Worm (Caenorhabditis elegans) whole organism, L4 larva: ENCODE data around the gene pals-20.

Experiments
- D1046.2 ChIP-seq: fragments of 200-800 bp; sonication (Bioruptor generic); IDR thresholded peaks from 2 replicates; pipeline ENCODE4 v1.3.6; 2022; ENCODE audit warnings: missing genetic modification characterization, missing compliant biosample characterization
- R02D3.7 ChIP-seq: fragments of 150-350 bp; sonication (generic microtip); optimal IDR thresholded peaks from 3 replicates; lab custom pipeline; 2014; ENCODE audit warnings: missing biosample characterization, missing genetic modification characterization
- Y105C5A.15 ChIP-seq: fragments of 200-800 bp; sonication (Bioruptor generic); IDR thresholded peaks from 2 replicates; pipeline ENCODE4 v1.3.6; 2022; ENCODE audit warnings: missing genetic modification characterization, missing compliant biosample characterization
- Y48G9A.11 ChIP-seq: fragments of 200-800 bp; sonication (Bioruptor generic); IDR thresholded peaks from 2 replicates; pipeline ENCODE4 v1.3.6; 2022; ENCODE audit warnings: missing genetic modification reagents, missing genetic modification characterization, missing compliant biosample characterization
- Y75B8A.6 ChIP-seq: fragments of 200-800 bp; sonication (Bioruptor generic); IDR thresholded peaks from 2 replicates; pipeline ENCODE4 v1.3.6; 2022; ENCODE audit warnings: missing genetic modification reagents, missing genetic modification characterization, missing compliant biosample characterization
- ZK337.2 ChIP-seq: fragments of 200-800 bp; sonication (Bioruptor generic); IDR thresholded peaks from 2 replicates; pipeline ENCODE4 v1.3.6; 2022; ENCODE audit warnings: missing genetic modification reagents, missing genetic modification characterization, missing compliant biosample characterization
- ZK546.5 ChIP-seq, 2 experiments: sonication (generic microtip); optimal IDR thresholded peaks; 2 replicates each; lab custom pipeline; 2017; ENCODE audit warnings: missing biosample characterization in 2 of 2, missing genetic modification characterization in 2 of 2
- ama-1 ChIP-seq: fragments of 150-350 bp; optimal IDR thresholded peaks from 2 replicates; lab custom pipeline; 2014; ENCODE audit warnings: inconsistent platforms, mixed read lengths
- attf-4 ChIP-seq: sonication (generic microtip); optimal IDR thresholded peaks from 3 replicates; lab custom pipeline; 2017; ENCODE audit warnings: missing biosample characterization, missing genetic modification characterization
- ceh-32 ChIP-seq: sonication (generic microtip); optimal IDR thresholded peaks from 2 replicates; lab custom pipeline; 2016; ENCODE audit warnings: mild to moderate bottlenecking, missing genetic modification characterization, missing compliant biosample characterization; ENCODE audit not compliant: poor library complexity
- ceh-44 ChIP-seq: fragments of 200-800 bp; sonication (Bioruptor generic); IDR thresholded peaks from 2 replicates; pipeline ENCODE4 v1.3.6; 2022; ENCODE audit warnings: missing genetic modification reagents, missing genetic modification characterization, missing compliant biosample characterization
- ceh-62 ChIP-seq: sonication (generic microtip); optimal IDR thresholded peaks from 2 replicates; lab custom pipeline; 2017; ENCODE audit warnings: missing biosample characterization, missing genetic modification characterization
- cey-2 ChIP-seq: sonication (generic microtip); optimal IDR thresholded peaks from 3 replicates; lab custom pipeline; 2017; ENCODE audit warnings: missing genetic modification characterization, mild to moderate bottlenecking, missing compliant biosample characterization, antibody characterized with exemption, borderline replicate concordance; ENCODE audit not compliant: insufficient read depth
- ctbp-1 ChIP-seq: fragments of 200-800 bp; sonication (Bioruptor generic); IDR thresholded peaks from 2 replicates; pipeline ENCODE4 v1.3.6; 2022; ENCODE audit warnings: missing genetic modification reagents, missing genetic modification characterization, missing compliant biosample characterization
- dve-1 ChIP-seq: sonication (generic microtip); optimal IDR thresholded peaks from 2 replicates; lab custom pipeline; 2017; ENCODE audit warnings: antibody characterized with exemption, mild to moderate bottlenecking, missing genetic modification characterization, missing compliant biosample characterization; ENCODE audit not compliant: insufficient read depth
- egl-43 ChIP-seq: fragments of 200-800 bp; sonication (Bioruptor generic); IDR thresholded peaks from 2 replicates; pipeline ENCODE4 v1.3.6; 2022; ENCODE audit warnings: missing genetic modification reagents, missing genetic modification characterization, missing compliant biosample characterization
- fkh-10 ChIP-seq: fragments of 150-350 bp; optimal IDR thresholded peaks from 2 replicates; lab custom pipeline; 2014; ENCODE audit warnings: missing biosample characterization, missing genetic modification reagents, missing genetic modification characterization
- fos-1 ChIP-seq: fragments of 150-350 bp; optimal IDR thresholded peaks from 2 replicates; lab custom pipeline; 2014; ENCODE audit warnings: missing biosample characterization, missing genetic modification characterization
- hif-1 ChIP-seq, 2 experiments: sonication (generic microtip); optimal IDR thresholded peaks; 2 replicates each; lab custom pipeline; 2016 to 2017; ENCODE audit warnings: missing compliant biosample characterization in 2 of 2, missing genetic modification characterization in 2 of 2, missing genetic modification reagents in 2 of 2, missing genotype in 2 of 2, mild to moderate bottlenecking in 1 of 2
- hlh-30 ChIP-seq: sonication (generic microtip); optimal IDR thresholded peaks from 2 replicates; lab custom pipeline; 2017; ENCODE audit warnings: antibody characterized with exemption, mild to moderate bottlenecking, missing genetic modification characterization, missing compliant biosample characterization; ENCODE audit not compliant: insufficient read depth
- hmg-1.1 ChIP-seq: fragments of 200-800 bp; sonication (Bioruptor generic); IDR thresholded peaks from 2 replicates; pipeline ENCODE4 v1.3.6; 2022; ENCODE audit warnings: missing genetic modification reagents, missing genetic modification characterization, missing compliant biosample characterization
- lim-7 ChIP-seq: fragments of 200-800 bp; sonication (Bioruptor generic); IDR thresholded peaks from 2 replicates; pipeline ENCODE4 v1.3.6; 2022; ENCODE audit warnings: missing genetic modification characterization, missing compliant biosample characterization
- lin-1 ChIP-seq: fragments of 200-800 bp; sonication (Bioruptor generic); IDR thresholded peaks from 2 replicates; pipeline ENCODE4 v1.3.6; 2022; ENCODE audit warnings: missing genetic modification reagents, missing genetic modification characterization, missing compliant biosample characterization
- lin-13 ChIP-seq: fragments of 150-350 bp; optimal IDR thresholded peaks from 2 replicates; lab custom pipeline; 2014; ENCODE audit warnings: missing biosample characterization, missing genetic modification reagents, missing genetic modification characterization
- lin-15B ChIP-seq: fragments of 150-350 bp; sonication (generic microtip); optimal IDR thresholded peaks from 3 replicates; lab custom pipeline; 2014; ENCODE audit warnings: missing biosample characterization, missing genetic modification characterization
- lin-29 ChIP-seq: fragments of 200-800 bp; sonication (Bioruptor generic); IDR thresholded peaks from 2 replicates; pipeline ENCODE4 v1.3.6; 2022; ENCODE audit warnings: missing genetic modification reagents, missing genetic modification characterization, missing compliant biosample characterization
- lin-39 ChIP-seq: fragments of 150-350 bp; optimal IDR thresholded peaks from 2 replicates; lab custom pipeline; 2014; ENCODE audit warnings: missing biosample characterization, missing genetic modification reagents, missing genetic modification characterization
- madf-5 ChIP-seq, 2 experiments: fragments of 200-800 bp; sonication (Bioruptor generic); IDR thresholded peaks; 2 replicates each; pipeline ENCODE4 v1.3.6; 2022; ENCODE audit warnings: missing compliant biosample characterization in 2 of 2, missing genetic modification characterization in 2 of 2
- madf-9 ChIP-seq: fragments of 200-800 bp; sonication (Bioruptor generic); conservative IDR thresholded peaks from 2 replicates; pipeline ENCODE4 v1.3.6; 2022; ENCODE audit warnings: missing genetic modification reagents, missing genetic modification characterization, missing compliant biosample characterization
- mdt-29 ChIP-seq: fragments of 200-800 bp; sonication (Bioruptor generic); IDR thresholded peaks from 2 replicates; pipeline ENCODE4 v1.3.6; 2022; ENCODE audit warnings: missing genetic modification reagents, missing genetic modification characterization, missing compliant biosample characterization
- mep-1 ChIP-seq: fragments of 150-350 bp; sonication (generic microtip); optimal IDR thresholded peaks from 3 replicates; lab custom pipeline; 2014; ENCODE audit warnings: missing biosample characterization, missing genetic modification characterization
- mes-2 ChIP-seq: sonication (generic microtip); optimal IDR thresholded peaks from 2 replicates; lab custom pipeline; 2016; ENCODE audit warnings: missing genotype, mild to moderate bottlenecking, missing genetic modification characterization, missing compliant biosample characterization; ENCODE audit not compliant: poor library complexity, severe bottlenecking
- mxl-3 ChIP-seq: fragments of 200-800 bp; sonication (Bioruptor generic); optimal IDR thresholded peaks from 2 replicates; lab custom pipeline; 2018; ENCODE audit warnings: mild to moderate bottlenecking, missing genetic modification characterization, missing compliant biosample characterization
- nhr-10 ChIP-seq: fragments of 150-350 bp; optimal IDR thresholded peaks from 2 replicates; lab custom pipeline; 2014; ENCODE audit warnings: missing biosample characterization, missing genetic modification characterization
- nhr-102 ChIP-seq: sonication (generic microtip); optimal IDR thresholded peaks from 2 replicates; lab custom pipeline; 2016; ENCODE audit warnings: mild to moderate bottlenecking, missing genetic modification characterization, moderate library complexity, missing compliant biosample characterization
- nhr-25 ChIP-seq: sonication (generic microtip); optimal IDR thresholded peaks from 2 replicates; lab custom pipeline; 2017; ENCODE audit warnings: missing genetic modification characterization, mild to moderate bottlenecking, missing compliant biosample characterization, antibody characterized with exemption, moderate library complexity, borderline replicate concordance; ENCODE audit not compliant: insufficient read depth
- nhr-42 ChIP-seq: fragments of 200-800 bp; sonication (Bioruptor generic); IDR thresholded peaks from 2 replicates; pipeline ENCODE4 v1.3.6; 2022; ENCODE audit warnings: missing genetic modification characterization, missing compliant biosample characterization
- nhr-48 ChIP-seq: sonication (generic microtip); optimal IDR thresholded peaks from 2 replicates; lab custom pipeline; 2016; ENCODE audit warnings: mild to moderate bottlenecking, missing genetic modification characterization, missing compliant biosample characterization
- nhr-6 ChIP-seq: fragments of 150-350 bp; optimal IDR thresholded peaks from 2 replicates; lab custom pipeline; 2014; ENCODE audit warnings: missing biosample characterization, missing genetic modification characterization
- pha-4 ChIP-seq, 2 experiments: fragments of 150-350 bp in 1 of 2; fragments of 200-800 bp in 1 of 2; sonication (Bioruptor generic) in 1 of 2; IDR thresholded peaks in 1 of 2; optimal IDR thresholded peaks in 1 of 2; 2 replicates each; pipeline versions ENCODE4 v1.3.6 to Lab custom; 2014 to 2022; ENCODE audit warnings: missing genetic modification characterization in 2 of 2, missing genetic modification reagents in 2 of 2, missing biosample characterization in 1 of 2, missing compliant biosample characterization in 1 of 2
- php-3 ChIP-seq: fragments of 200-800 bp; sonication (Bioruptor generic); IDR thresholded peaks from 2 replicates; pipeline ENCODE4 v1.3.6; 2022; ENCODE audit warnings: missing genetic modification reagents, missing genetic modification characterization, missing compliant biosample characterization
- snpc-1.2 ChIP-seq: fragments of 200-800 bp; sonication (Bioruptor generic); IDR thresholded peaks from 2 replicates; pipeline ENCODE4 v1.3.6; 2022; ENCODE audit warnings: missing genetic modification reagents, missing genetic modification characterization, missing compliant biosample characterization
- snpc-4 ChIP-seq: fragments of 150-350 bp; optimal IDR thresholded peaks from 2 replicates; lab custom pipeline; 2014; ENCODE audit warnings: missing biosample characterization, missing genetic modification characterization
- tra-1 ChIP-seq: fragments of 200-800 bp; sonication (Bioruptor generic); IDR thresholded peaks from 2 replicates; pipeline ENCODE4 v1.3.6; 2022; ENCODE audit warnings: missing genetic modification reagents, missing genetic modification characterization, missing compliant biosample characterization
- zag-1 ChIP-seq: fragments of 150-350 bp; optimal IDR thresholded peaks from 2 replicates; lab custom pipeline; 2014; ENCODE audit warnings: missing biosample characterization, missing genetic modification characterization
- zfp-2 ChIP-seq: sonication (generic microtip); optimal IDR thresholded peaks from 2 replicates; lab custom pipeline; 2016; ENCODE audit warnings: mild to moderate bottlenecking, missing genetic modification characterization, missing compliant biosample characterization
- zfp-3 ChIP-seq: fragments of 200-800 bp; sonication (Bioruptor generic); conservative IDR thresholded peaks from 2 replicates; pipeline ENCODE4 v1.3.6; 2022; ENCODE audit warnings: missing genetic modification reagents, missing genetic modification characterization, missing compliant biosample characterization
- zip-11 ChIP-seq: fragments of 200-800 bp; sonication (Bioruptor generic); IDR thresholded peaks from 2 replicates; pipeline ENCODE4 v1.3.6; 2022; ENCODE audit warnings: missing genetic modification characterization, missing compliant biosample characterization
- zip-2 ChIP-seq: fragments of 150-350 bp; optimal IDR thresholded peaks from 2 replicates; lab custom pipeline; 2014; ENCODE audit warnings: missing biosample characterization, missing genetic modification characterization

pals-20 gene

DNA sequence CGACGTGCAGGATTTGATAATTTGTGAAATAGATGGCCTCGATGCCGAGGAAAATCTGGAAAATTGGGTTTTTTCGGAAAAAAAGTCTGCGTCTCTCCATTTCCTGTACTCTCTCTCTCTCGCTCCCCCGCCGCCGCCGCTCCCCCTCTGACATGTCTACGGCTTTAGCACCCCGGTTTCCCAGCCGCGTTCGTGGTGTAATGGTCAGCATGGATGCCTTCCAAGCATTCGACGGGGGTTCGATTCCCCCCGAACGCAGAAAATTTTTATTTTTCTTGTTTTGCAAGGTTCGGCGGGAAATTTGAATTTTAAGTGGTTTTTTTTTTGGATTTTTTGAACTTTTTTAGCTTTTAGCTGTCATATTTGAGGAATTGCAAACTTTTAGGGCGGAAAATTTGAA, 36.2 kb upstream of the pals-20 start (continued):
- TF ChIP-seq lin-29 (GFP tag; lab: Robert Waterston, UW) (no peak), mxl-3 (GFP tag; lab: Kevin White, UChicago) (peak; percentile 46), zip-11 (no peak), lin-1 (GFP tag; lab: Robert Waterston, UW) (peak; percentile 80), nhr-102 (tag; lab: Kevin White, UChicago) (peak; percentile 54), D1046.2 (peak; percentile 87; the same call in 1 of the 2 replicates), snpc-1.2 (GFP tag; lab: Robert Waterston, UW) (peak; percentile 84), lim-7 (peak; percentile 90), tra-1 (GFP tag; lab: Robert Waterston, UW) (peak; percentile 83), nhr-48 (tag; lab: Kevin White, UChicago) (no peak), ceh-32 (no peak), dve-1 (tag; lab: Kevin White, UChicago) (peak; percentile 67), lin-15B (tag; lab: Kevin White, UChicago) (no peak), ZK546.5 (tag; optimal IDR thresholded peaks at IDR 0.05; lab: Kevin White, UChicago) (no peak), zip-2 (no peak), zfp-2 (tag; lab: Kevin White, UChicago) (peak; percentile 67), zag-1 (tag; lab: Kevin White, UChicago) (no peak), zfp-3 (GFP tag; lab: Robert Waterston, UW) (0 out of 2 replicates have a peak, but pooled peaks have one; percentile 60), nhr-25 (tag; lab: Kevin White, UChicago) (no peak), ZK337.2 (GFP tag; lab: Robert Waterston, UW) (peak; percentile 61; the same call in 1 of the 2 replicates), egl-43 (GFP tag; lab: Robert Waterston, UW) (peak; percentile 95), ctbp-1 (GFP tag; lab: Robert Waterston, UW) (peak; percentile 76), Y75B8A.6 (GFP tag; lab: Robert Waterston, UW) (peak; percentile 84), cey-2 (tag; lab: Kevin White, UChicago) (no peak), attf-4 (tag; lab: Kevin White, UChicago) (no peak), fkh-10 (GFP tag; lab: Kevin White, UChicago) (peak; percentile 56), php-3 (GFP tag; lab: Robert Waterston, UW) (peak; percentile 67; the same call in 1 of the 2 replicates), fos-1 (tag; lab: Kevin White, UChicago) (no peak), lin-39 (tag; lab: Kevin White, UChicago) (no peak), nhr-10 (tag; lab: Kevin White, UChicago) (no peak), hif-1 (tag; optimal IDR thresholded peaks at IDR 0.05; lab: Kevin White, UChicago) (peak in 1 of 2 experiments; percentile 59), madf-5 (GFP tag; IDR thresholded peaks at IDR 0.05; lab: Robert Waterston, UW) (peak; percentile 87 to 96), nhr-6 (tag; lab: Kevin White, UChicago) (no peak), lin-13 (peak; percentile 94), mep-1 (tag; lab: Kevin White, UChicago) (peak; percentile 76), ceh-62 (no peak), Y48G9A.11 (GFP tag; lab: Robert Waterston, UW) (peak; percentile 86), hmg-1.1 (peak; percentile 91), mes-2 (tag; lab: Kevin White, UChicago) (peak; percentile 81), mdt-29 (GFP tag; lab: Robert Waterston, UW) (peak; percentile 73), ama-1 (lab: Kevin White, UChicago) (no peak), pha-4 (GFP tag; IDR thresholded peaks at IDR 0.05; lab: Robert Waterston, UW) (peak; percentile 89), pha-4 (tag; optimal IDR thresholded peaks at IDR 0.05; lab: Kevin White, UChicago) (no peak), snpc-4 (no peak), ceh-44 (GFP tag; lab: Robert Waterston, UW) (peak; percentile 82; the same call in 1 of the 2 replicates), hlh-30 (peak; percentile 15), nhr-42 (peak; percentile 70), madf-9 (peak; percentile 88), R02D3.7 (tag; lab: Kevin White, UChicago) (no peak), Y105C5A.15 (GFP tag; lab: Robert Waterston, UW) (peak; percentile 84; the same call in 1 of the 2 replicates)
